Worm (Caenorhabditis elegans): Measurements from ENCODE around the gene sds-22.

sds-22 gene

ce11 chrII:7857485-7858010, 653 bp upstream of the sds-22 start, which contains the start of the genes cec-3 and T09A5.15 (continued):
- TF ChIP-seq ceh-18 (tag; optimal IDR thresholded peaks at IDR 0.05), result peak; percentile 15
- no peak for TF ChIP-seq C38D4.7 (GFP tag; optimal IDR thresholded peaks at IDR 0.05)
- TF ChIP-seq ceh-30 (tag; optimal IDR thresholded peaks at IDR 0.05), result no peak
- TF ChIP-seq unc-42 (tag; optimal IDR thresholded peaks at IDR 0.05), result peak; percentile 41
- TF ChIP-seq dmd-4 (tag; optimal IDR thresholded peaks at IDR 0.05; ENCODE audit: borderline replicate concordance), result no peak
- TF ChIP-seq nfya-1 (tag; optimal IDR thresholded peaks at IDR 0.05), result peak; percentile 42
- peak; percentile 47 for TF ChIP-seq hlh-8 (tag; optimal IDR thresholded peaks at IDR 0.05)
- no peak for TF ChIP-seq lin-11 (tag; optimal IDR thresholded peaks at IDR 0.05)
- TF ChIP-seq pax-1 (tag; optimal IDR thresholded peaks at IDR 0.05), result no peak
- no peak for TF ChIP-seq mec-3 (tag; optimal IDR thresholded peaks at IDR 0.05; ENCODE audit: borderline replicate concordance)
- TF ChIP-seq rnt-1 (tag; optimal IDR thresholded peaks at IDR 0.05), result no peak
- TF ChIP-seq ttx-3 (tag; optimal IDR thresholded peaks at IDR 0.05), result no peak
- TF ChIP-seq nhr-11 (tag; optimal IDR thresholded peaks at IDR 0.05), result no peak
- TF ChIP-seq pag-3 (tag; optimal IDR thresholded peaks at IDR 0.05; ENCODE audit: borderline replicate concordance), result no peak
- no peak for TF ChIP-seq che-1 (tag; optimal IDR thresholded peaks at IDR 0.05)
- no peak for TF ChIP-seq T23F11.4 (GFP tag; optimal IDR thresholded peaks at IDR 0.05)
- TF ChIP-seq ahr-1 (tag; optimal IDR thresholded peaks at IDR 0.05), result no peak
- peak; percentile 69 for TF ChIP-seq C08G9.2 (tag; optimal IDR thresholded peaks at IDR 0.05)
- no peak for TF ChIP-seq ceh-48 (tag; optimal IDR thresholded peaks at IDR 0.05)

ce11 chrII:7860221-7860928, 2.2 kb downstream of the sds-22 start, which contains the start of gene lin-5:
Gene lin-5, plus strand, starts transcription at chrII:7860574.
- no peak for TF ChIP-seq ama-1 (optimal IDR thresholded peaks at IDR 0.05)
- TF ChIP-seq dve-1 (tag; optimal IDR thresholded peaks at IDR 0.05), result no peak
- TF ChIP-seq ceh-31 (tag; optimal IDR thresholded peaks at IDR 0.05), result peak; percentile 68
- TF ChIP-seq ref-2 (tag; optimal IDR thresholded peaks at IDR 0.05), result peak; percentile 36
- no peak for TF ChIP-seq ceh-22 (tag; optimal IDR thresholded peaks at IDR 0.05)
- no peak for TF ChIP-seq unc-3 (GFP tag; conservative IDR thresholded peaks at IDR 0.05)
- no peak for TF ChIP-seq unc-3 (tag; optimal IDR thresholded peaks at IDR 0.05)
- peak; percentile 40 for TF ChIP-seq nfya-1 (tag; optimal IDR thresholded peaks at IDR 0.05)
- peak; percentile 36 for TF ChIP-seq ceh-34 (tag; optimal IDR thresholded peaks at IDR 0.05)
- TF ChIP-seq madf-2 (tag; optimal IDR thresholded peaks at IDR 0.05), result no peak
- no peak for TF ChIP-seq hlh-6 (tag; optimal IDR thresholded peaks at IDR 0.05)
- peak; percentile 30 for TF ChIP-seq unc-55 (GFP tag; optimal IDR thresholded peaks at IDR 0.05)
- TF ChIP-seq tbx-2 (tag; optimal IDR thresholded peaks at IDR 0.05), result peak; percentile 24

- TF ChIP-seq fax-1 (tag; optimal IDR thresholded peaks at IDR 0.05) (no peak), madf-2 (tag; optimal IDR thresholded peaks at IDR 0.05) (no peak), C08G9.2 (tag; optimal IDR thresholded peaks at IDR 0.05) (no peak), hlh-6 (tag; optimal IDR thresholded peaks at IDR 0.05) (no peak), K09A11.1 (tag; optimal IDR thresholded peaks at IDR 0.05; ENCODE audit: insufficient read depth) (peak; percentile 29), pros-1 (tag; optimal IDR thresholded peaks at IDR 0.05) (no peak)
Measured at ce11 chrII:7863480-7864125, 5.4 kb downstream of the sds-22 start.

- TF ChIP-seq nfya-1 (tag; optimal IDR thresholded peaks at IDR 0.05) (peak; percentile 12), T23F11.4 (GFP tag; optimal IDR thresholded peaks at IDR 0.05) (no peak), elt-2 (tag; optimal IDR thresholded peaks at IDR 0.05) (peak; percentile 15)
Measured at ce11 chrII:7864207-7864606, 6.0 kb downstream of the sds-22 start, which contains the start of gene ostb-1. Gene ostb-1, plus strand, starts transcription at chrII:7864507.

Data from whole organism, late embryonic.